Fruit fly (Drosophila melanogaster) S2 (cell line): ENCODE data around the gene Blos4.

ENCODE experiments used
- CG8478 ChIP-seq: fragments of >200 bp; optimal IDR thresholded peaks from 2 replicates; lab custom pipeline; 2018
- CTCF ChIP-seq, 2 experiments: fragments of >200 bp; optimal IDR thresholded peaks; 2 replicates each; lab custom pipeline; 2018

dm6 chr3L:10889692-10890089, 10.8 kb downstream of the Blos4 start, which contains the start of gene Cpr67Fa1:
- TF ChIP-seq CTCF (optimal IDR thresholded peaks at IDR 0.05; lab: Kevin White, UChicago) (no peak), CG8478 (lab: Kevin White, UChicago) (no peak)
